Worm (Caenorhabditis elegans) whole organism, mixed stage, embryonic: Measurements from ENCODE around the gene F26G1.3.

ENCODE experiments used
- M03D4.4 ChIP-seq: sonication (generic microtip); optimal IDR thresholded peaks from 2 replicates; lab custom pipeline; 2017; ENCODE audit warnings: mild to moderate bottlenecking, missing genetic modification characterization, missing compliant biosample characterization
- bed-3 ChIP-seq: fragments of 200-800 bp; sonication (Bioruptor generic); optimal IDR thresholded peaks from 3 replicates; lab custom pipeline; 2018; ENCODE audit warnings: mild to moderate bottlenecking, missing genetic modification characterization, moderate library complexity, missing compliant biosample characterization
- blmp-1 ChIP-seq: fragments of 150-350 bp; optimal IDR thresholded peaks from 2 replicates; lab custom pipeline; 2014; ENCODE audit warnings: missing biosample characterization, missing genetic modification characterization
- ceh-39 ChIP-seq: fragments of 150-350 bp; optimal IDR thresholded peaks from 2 replicates; lab custom pipeline; 2014; ENCODE audit warnings: missing biosample characterization, missing genetic modification characterization
- ceh-43 ChIP-seq: fragments of 200-800 bp; sonication (Bioruptor generic); optimal IDR thresholded peaks from 2 replicates; lab custom pipeline; 2018; ENCODE audit warnings: mild to moderate bottlenecking, missing genetic modification characterization, moderate library complexity, missing compliant biosample characterization
- ceh-83 ChIP-seq: fragments of 200-800 bp; sonication (Bioruptor generic); optimal IDR thresholded peaks from 2 replicates; lab custom pipeline; 2018; ENCODE audit warnings: mild to moderate bottlenecking, missing genetic modification characterization, missing compliant biosample characterization
- ces-1 ChIP-seq: fragments of 150-350 bp; optimal IDR thresholded peaks from 2 replicates; lab custom pipeline; 2014; ENCODE audit warnings: missing biosample characterization, missing genetic modification reagents, missing genetic modification characterization
- cnd-1 ChIP-seq: fragments of 200-800 bp; sonication (Bioruptor generic); optimal IDR thresholded peaks from 2 replicates; lab custom pipeline; 2018; ENCODE audit warnings: mild to moderate bottlenecking, missing genetic modification characterization, missing compliant biosample characterization
- drap-1 ChIP-seq: fragments of 200-800 bp; sonication (Bioruptor generic); optimal IDR thresholded peaks from 3 replicates; lab custom pipeline; 2018; ENCODE audit warnings: mild to moderate bottlenecking, missing genetic modification characterization, missing compliant biosample characterization
- elt-1 ChIP-seq: sonication (generic microtip); optimal IDR thresholded peaks from 2 replicates; lab custom pipeline; 2017; ENCODE audit warnings: missing genetic modification characterization, mild to moderate bottlenecking, missing compliant biosample characterization, antibody characterized with exemption, moderate library complexity, borderline replicate concordance; ENCODE audit not compliant: insufficient read depth
- elt-3 ChIP-seq: fragments of 150-350 bp; optimal IDR thresholded peaks from 2 replicates; lab custom pipeline; 2014; ENCODE audit warnings: missing biosample characterization, missing genetic modification characterization
- flh-1 ChIP-seq: fragments of 200-800 bp; sonication (Bioruptor generic); optimal IDR thresholded peaks from 2 replicates; lab custom pipeline; 2018; ENCODE audit warnings: mild to moderate bottlenecking, missing genetic modification characterization, moderate library complexity, missing compliant biosample characterization
- ham-2 ChIP-seq: fragments of 200-800 bp; sonication (Bioruptor generic); optimal IDR thresholded peaks from 2 replicates; lab custom pipeline; 2018; ENCODE audit warnings: mild to moderate bottlenecking, missing genetic modification characterization, missing compliant biosample characterization
- hlh-1 ChIP-seq: fragments of 150-350 bp; optimal IDR thresholded peaks from 2 replicates; lab custom pipeline; 2014; ENCODE audit warnings: missing biosample characterization, missing genetic modification reagents, missing genetic modification characterization
- lin-13 ChIP-seq: fragments of 150-350 bp; optimal IDR thresholded peaks from 2 replicates; lab custom pipeline; 2014; ENCODE audit warnings: missing biosample characterization, missing genetic modification characterization
- lin-32 ChIP-seq: fragments of 200-800 bp; sonication (Bioruptor generic); optimal IDR thresholded peaks from 2 replicates; lab custom pipeline; 2018; ENCODE audit warnings: mild to moderate bottlenecking, missing genetic modification characterization, missing compliant biosample characterization
- lsy-2 ChIP-seq: fragments of 150-350 bp; optimal IDR thresholded peaks from 2 replicates; lab custom pipeline; 2014; ENCODE audit warnings: missing biosample characterization, missing genetic modification characterization
- mab-5 ChIP-seq: fragments of 150-350 bp; optimal IDR thresholded peaks from 2 replicates; lab custom pipeline; 2014; ENCODE audit warnings: missing biosample characterization, missing genetic modification characterization
- mep-1 ChIP-seq: fragments of 150-350 bp; optimal IDR thresholded peaks from 2 replicates; lab custom pipeline; 2017; ENCODE audit warnings: missing biosample characterization, missing genetic modification reagents, missing genetic modification characterization, inconsistent platforms
- mls-2 ChIP-seq: sonication (generic microtip); optimal IDR thresholded peaks from 2 replicates; lab custom pipeline; 2016; ENCODE audit warnings: mild to moderate bottlenecking, missing genetic modification characterization, moderate library complexity, missing compliant biosample characterization
- nhr-12 ChIP-seq: fragments of 150-350 bp; optimal IDR thresholded peaks from 2 replicates; lab custom pipeline; 2014; ENCODE audit warnings: missing biosample characterization, missing genetic modification characterization
- nhr-2 ChIP-seq: fragments of 150-350 bp; optimal IDR thresholded peaks from 2 replicates; lab custom pipeline; 2014; ENCODE audit warnings: missing biosample characterization, missing genetic modification characterization
- nhr-237 ChIP-seq: fragments of 150-350 bp; optimal IDR thresholded peaks from 2 replicates; lab custom pipeline; 2014; ENCODE audit warnings: missing biosample characterization, missing genetic modification characterization
- nhr-28 ChIP-seq: fragments of 150-350 bp; optimal IDR thresholded peaks from 2 replicates; lab custom pipeline; 2014; ENCODE audit warnings: missing biosample characterization, missing genetic modification characterization
- nhr-76 ChIP-seq: sonication (generic microtip); optimal IDR thresholded peaks from 2 replicates; lab custom pipeline; 2017; ENCODE audit warnings: missing biosample characterization, missing genetic modification characterization
- pha-4 ChIP-seq: fragments of 150-350 bp; optimal IDR thresholded peaks from 2 replicates; lab custom pipeline; 2018; ENCODE audit warnings: missing biosample characterization, missing genetic modification reagents, missing genetic modification characterization
- sem-2 ChIP-seq: fragments of 200-800 bp; sonication (Bioruptor generic); optimal IDR thresholded peaks from 2 replicates; lab custom pipeline; 2018; ENCODE audit warnings: mild to moderate bottlenecking, missing genetic modification characterization, missing compliant biosample characterization
- snpc-4 ChIP-seq: fragments of 150-350 bp; optimal IDR thresholded peaks from 2 replicates; lab custom pipeline; 2014; ENCODE audit warnings: missing biosample characterization, missing genetic modification characterization
- sptf-1 ChIP-seq: sonication (generic microtip); optimal IDR thresholded peaks from 2 replicates; lab custom pipeline; 2017; ENCODE audit warnings: mild to moderate bottlenecking, missing genetic modification characterization, moderate library complexity, missing compliant biosample characterization
- unc-120 ChIP-seq: sonication (generic microtip); optimal IDR thresholded peaks from 2 replicates; lab custom pipeline; 2017; ENCODE audit warnings: missing genetic modification characterization, missing compliant biosample characterization; ENCODE audit not compliant: poor library complexity, severe bottlenecking
- unc-39 ChIP-seq: fragments of 150-350 bp; optimal IDR thresholded peaks from 2 replicates; lab custom pipeline; 2014; ENCODE audit warnings: missing biosample characterization, missing genetic modification characterization
- unc-62 ChIP-seq: fragments of 150-350 bp; optimal IDR thresholded peaks from 2 replicates; lab custom pipeline; 2014; ENCODE audit warnings: missing biosample characterization, missing genetic modification reagents, missing genetic modification characterization

Gene F26G1.3

DNA sequence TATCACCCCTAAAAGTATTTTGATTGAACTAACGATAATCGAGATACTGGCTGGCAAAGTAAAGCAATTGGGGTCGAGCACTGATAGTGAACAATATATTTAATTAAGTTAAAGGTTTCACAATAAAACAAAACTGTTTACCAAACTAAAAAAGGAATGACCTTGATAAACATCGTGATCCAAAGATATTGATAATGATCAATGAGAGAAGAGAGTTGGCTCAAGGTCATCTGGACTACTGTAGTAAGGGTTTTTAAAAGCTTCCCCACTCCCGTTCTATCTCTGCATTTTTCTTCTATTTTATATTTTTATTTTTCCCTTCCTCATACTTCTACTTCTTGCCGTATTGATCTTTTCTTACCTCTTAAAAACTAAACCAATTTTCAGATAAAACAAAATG is 9.0 kb upstream of the F26G1.3 start, which contains the start of gene F41C3.2:
Gene F41C3.2, plus strand, starts transcription at position 388 of the 400 bp plus-strand sequence.
- no peak for TF ChIP-seq mep-1
- no peak for TF ChIP-seq nhr-12
- no peak for TF ChIP-seq drap-1 (GFP tag; lab: Kevin White, UChicago)
- TF ChIP-seq nhr-76 = no peak
- TF ChIP-seq flh-1 (GFP tag; lab: Kevin White, UChicago) = no peak
- TF ChIP-seq unc-39 (tag; lab: Kevin White, UChicago) = no peak
- no peak for TF ChIP-seq elt-1 (tag; lab: Kevin White, UChicago)
- TF ChIP-seq sptf-1 (tag; lab: Kevin White, UChicago) = no peak
- TF ChIP-seq snpc-4 (tag; lab: Kevin White, UChicago) = no peak
- TF ChIP-seq unc-62 = no peak
- no peak for TF ChIP-seq lin-32 (GFP tag; lab: Kevin White, UChicago)
- no peak for TF ChIP-seq mls-2 (tag; lab: Kevin White, UChicago)
- no peak for TF ChIP-seq blmp-1 (tag; lab: Kevin White, UChicago)

DNA sequence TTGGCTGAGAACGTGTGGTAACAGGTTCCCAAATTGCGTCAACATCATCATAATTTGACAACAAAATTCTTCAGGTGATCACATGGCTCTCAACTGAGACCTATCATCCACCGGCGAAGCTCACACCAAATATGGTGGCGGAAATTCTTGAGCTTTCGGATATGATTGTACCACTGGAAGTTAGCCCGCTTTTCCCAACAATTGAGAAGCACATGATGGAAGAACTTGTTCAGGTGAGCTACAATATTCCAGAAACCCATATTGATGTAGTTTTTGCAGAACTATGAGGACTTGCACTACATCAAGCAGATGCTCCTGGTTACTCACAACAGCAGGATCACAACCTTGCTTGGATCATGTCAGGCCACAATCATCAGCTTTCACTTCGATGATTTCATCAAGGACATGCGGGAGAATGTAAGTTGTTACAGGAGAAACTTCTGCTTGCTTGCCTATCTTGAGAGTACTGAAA is 6.3 kb upstream of the F26G1.3 start, which contains the start of gene F41C3.1:
Gene F41C3.1, plus strand, starts transcription at position 51 of the 472 bp plus-strand sequence.
- TF ChIP-seq snpc-4 (tag; lab: Kevin White, UChicago) = no peak
- TF ChIP-seq unc-39 (tag; lab: Kevin White, UChicago) = no peak
- no peak for TF ChIP-seq ceh-43 (GFP tag; lab: Kevin White, UChicago)
- no peak for TF ChIP-seq nhr-76
- TF ChIP-seq nhr-12 = no peak
- no peak for TF ChIP-seq mab-5 (tag; lab: Kevin White, UChicago)
- TF ChIP-seq ceh-83 (GFP tag; lab: Kevin White, UChicago) = no peak
- no peak for TF ChIP-seq hlh-1 (tag; lab: Kevin White, UChicago)
- no peak for TF ChIP-seq nhr-2
- TF ChIP-seq, all 35 proteins: peak for 0

- TF ChIP-seq sem-2 (GFP tag; lab: Kevin White, UChicago) = no peak
- TF ChIP-seq nhr-12 = no peak
- no peak for TF ChIP-seq ceh-83 (GFP tag; lab: Kevin White, UChicago)
- no peak for TF ChIP-seq M03D4.4 (tag; lab: Kevin White, UChicago)
- no peak for TF ChIP-seq snpc-4 (tag; lab: Kevin White, UChicago)
- no peak for TF ChIP-seq nhr-76
- no peak for TF ChIP-seq ham-2 (GFP tag; lab: Kevin White, UChicago)
- no peak for TF ChIP-seq lin-32 (GFP tag; lab: Kevin White, UChicago)
- TF ChIP-seq unc-62 = no peak
- TF ChIP-seq elt-3 (tag; lab: Kevin White, UChicago) = no peak
- no peak for TF ChIP-seq ceh-39
- TF ChIP-seq cnd-1 = no peak
- no peak for TF ChIP-seq bed-3
- no peak for TF ChIP-seq mls-2 (tag; lab: Kevin White, UChicago)
- no peak for TF ChIP-seq nhr-28 (tag; lab: Kevin White, UChicago)
- TF ChIP-seq mep-1 = no peak
- TF ChIP-seq unc-39 (tag; lab: Kevin White, UChicago) = no peak
- no peak for TF ChIP-seq lsy-2 (tag; lab: Kevin White, UChicago)
Measured at ce11 chrII:4753133-4753532, 5.4 kb upstream of the F26G1.3 start, which contains the start of gene C27D9.1. Gene C27D9.1 (plus strand): TSS chrII:4753413.

ce11 chrII:4755654-4756053 is 2.9 kb upstream of the F26G1.3 start:
- no peak for TF ChIP-seq pha-4 (tag; lab: Kevin White, UChicago)
- no peak for TF ChIP-seq ceh-39
- TF ChIP-seq ces-1 (GFP tag; lab: Kevin White, UChicago) = no peak
- no peak for TF ChIP-seq ceh-83 (GFP tag; lab: Kevin White, UChicago)
- TF ChIP-seq flh-1 (GFP tag; lab: Kevin White, UChicago) = no peak
- no peak for TF ChIP-seq mab-5 (tag; lab: Kevin White, UChicago)
- no peak for TF ChIP-seq nhr-28 (tag; lab: Kevin White, UChicago)
- TF ChIP-seq nhr-12 = no peak
- no peak for TF ChIP-seq unc-120 (tag; lab: Kevin White, UChicago)
- TF ChIP-seq nhr-237 (tag; lab: Kevin White, UChicago) = no peak
- no peak for TF ChIP-seq cnd-1
- TF ChIP-seq bed-3 = no peak
- no peak for TF ChIP-seq nhr-2
- no peak for TF ChIP-seq lin-13
- no peak for TF ChIP-seq mls-2 (tag; lab: Kevin White, UChicago)
